Worm (Caenorhabditis elegans) whole organism, midembryonic: Measurements from ENCODE around the gene snb-7.
A peak's percentile ranks its signal among the peaks of the same experiment; 100 is the strongest.

Experiments
- T22C8.4 ChIP-seq: fragments of 200-800 bp; sonication (Bioruptor generic); IDR thresholded peaks from 2 replicates; pipeline ENCODE4 v1.3.6; 2022; ENCODE audit warnings: missing genetic modification characterization, missing compliant biosample characterization
- cog-1 ChIP-seq: sonication (generic microtip); optimal IDR thresholded peaks from 2 replicates; lab custom pipeline; 2016; ENCODE audit warnings: missing genetic modification characterization, missing compliant biosample characterization
- flt-1 ChIP-seq: fragments of 200-800 bp; sonication (Bioruptor generic); IDR thresholded peaks from 2 replicates; pipeline ENCODE4 v1.3.6; 2022; ENCODE audit warnings: missing genetic modification characterization, missing compliant biosample characterization
- klf-2 ChIP-seq: fragments of 200-800 bp; sonication (Bioruptor generic); conservative IDR thresholded peaks from 2 replicates; pipeline ENCODE4 v1.3.6; 2022; ENCODE audit warnings: missing genetic modification reagents, missing genetic modification characterization, missing compliant biosample characterization
- med-1 ChIP-seq: sonication (generic microtip); optimal IDR thresholded peaks from 2 replicates; lab custom pipeline; 2017; ENCODE audit warnings: missing genetic modification characterization, mild to moderate bottlenecking, missing compliant biosample characterization, antibody characterized with exemption, missing genetic modification reagents; ENCODE audit not compliant: insufficient read depth
- ref-1 ChIP-seq: fragments of 200-800 bp; sonication (Bioruptor generic); conservative IDR thresholded peaks from 2 replicates; pipeline ENCODE4 v1.3.6; 2022; ENCODE audit warnings: missing genetic modification reagents, missing genetic modification characterization, missing compliant biosample characterization
- tab-1 ChIP-seq: fragments of 200-800 bp; sonication (Bioruptor generic); IDR thresholded peaks from 2 replicates; pipeline ENCODE4 v1.3.6; 2022; ENCODE audit warnings: missing genetic modification characterization, missing compliant biosample characterization
- ztf-23 ChIP-seq: fragments of 200-800 bp; sonication (Bioruptor generic); IDR thresholded peaks from 2 replicates; pipeline ENCODE4 v1.3.6; 2022; ENCODE audit warnings: missing genetic modification reagents, missing genetic modification characterization, missing compliant biosample characterization
- ztf-29 ChIP-seq: fragments of 200-800 bp; sonication (Bioruptor generic); IDR thresholded peaks from 2 replicates; pipeline ENCODE4 v1.3.6; 2022; ENCODE audit warnings: missing genetic modification reagents, missing genetic modification characterization, missing compliant biosample characterization

Gene snb-7

DNA sequence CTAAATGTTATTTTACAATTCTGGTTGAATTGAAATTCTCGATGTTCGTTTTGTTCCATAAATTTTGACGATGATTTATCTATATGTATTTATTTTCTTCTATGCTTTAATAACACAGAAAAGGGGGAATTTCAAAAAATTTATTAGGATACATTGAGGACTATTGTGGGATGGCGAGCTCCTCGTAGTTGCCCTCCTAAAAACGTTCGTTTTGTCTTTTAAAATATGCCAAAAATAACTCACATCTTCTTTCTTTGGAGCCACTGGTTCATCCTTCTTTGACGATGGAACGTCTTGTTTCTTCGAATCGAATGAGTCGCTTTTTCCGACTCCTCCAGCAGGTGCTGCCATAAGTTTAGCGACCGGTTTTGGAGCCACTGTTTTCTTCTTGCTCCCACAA is 9.9 kb downstream of the snb-7 start:
- no peak for TF ChIP-seq T22C8.4
- no peak for TF ChIP-seq cog-1 (tag; lab: Kevin White, UChicago)
- TF ChIP-seq ztf-29 (GFP tag; lab: Robert Waterston, UW), result no peak

DNA sequence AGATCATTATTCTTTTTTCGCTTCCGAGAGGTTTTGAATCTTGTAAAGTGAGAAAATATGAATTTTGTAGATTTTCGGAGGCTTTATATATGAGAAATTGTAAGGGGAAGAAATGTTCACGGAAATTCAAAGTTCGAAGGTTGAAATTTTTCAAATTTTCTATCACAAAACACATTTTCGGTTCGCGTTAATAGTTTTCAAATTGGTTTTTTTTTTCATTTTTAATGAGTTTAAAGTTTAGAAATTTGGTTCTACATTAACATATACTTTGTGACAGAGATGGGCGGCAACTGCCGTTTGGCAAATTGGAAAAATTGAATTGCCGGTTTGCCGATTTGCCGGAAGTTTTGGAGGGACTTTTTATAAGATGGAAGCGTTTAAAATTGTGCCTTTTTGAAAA is 10.4 kb downstream of the snb-7 start, which contains the start of gene K08E7.4:
Gene K08E7.4 (minus strand): TSS at position 101 of the 400 bp plus-strand sequence.
- TF ChIP-seq T22C8.4 (no peak), ztf-23 (GFP tag; lab: Robert Waterston, UW) (no peak), tab-1 (GFP tag; lab: Robert Waterston, UW) (no peak)

DNA sequence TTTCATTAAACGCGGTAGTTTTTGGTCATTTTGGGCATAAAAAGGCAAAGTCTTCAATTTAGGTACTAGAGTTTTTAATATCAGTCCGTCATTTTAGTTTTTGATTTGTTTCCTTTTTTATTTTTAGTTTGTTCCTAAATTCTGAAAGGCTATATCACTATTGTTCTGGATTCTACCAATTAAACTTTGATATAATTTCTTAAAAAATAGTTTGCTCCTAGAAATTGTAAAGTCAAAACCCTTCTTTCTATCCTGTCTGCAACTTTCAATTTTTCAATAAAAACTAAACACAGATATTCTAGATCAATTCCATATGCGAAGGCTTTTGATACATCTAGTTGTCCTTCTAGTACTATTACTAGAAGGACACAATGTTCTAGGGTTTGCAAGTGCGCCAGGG is 12.4 kb downstream of the snb-7 start, which contains the start of gene K08E7.5:
Gene K08E7.5 (plus strand): TSS at position 301 of the 400 bp plus-strand sequence.
- TF ChIP-seq ztf-29 (GFP tag; lab: Robert Waterston, UW) (no peak), tab-1 (GFP tag; lab: Robert Waterston, UW) (no peak), cog-1 (tag; lab: Kevin White, UChicago) (no peak), klf-2 (GFP tag; lab: Robert Waterston, UW) (no peak), T22C8.4 (no peak), ref-1 (GFP tag; lab: Robert Waterston, UW) (no peak), med-1 (GFP tag; lab: Kevin White, UChicago) (no peak), flt-1 (GFP tag; lab: Robert Waterston, UW) (no peak), ztf-23 (GFP tag; lab: Robert Waterston, UW) (no peak)

DNA sequence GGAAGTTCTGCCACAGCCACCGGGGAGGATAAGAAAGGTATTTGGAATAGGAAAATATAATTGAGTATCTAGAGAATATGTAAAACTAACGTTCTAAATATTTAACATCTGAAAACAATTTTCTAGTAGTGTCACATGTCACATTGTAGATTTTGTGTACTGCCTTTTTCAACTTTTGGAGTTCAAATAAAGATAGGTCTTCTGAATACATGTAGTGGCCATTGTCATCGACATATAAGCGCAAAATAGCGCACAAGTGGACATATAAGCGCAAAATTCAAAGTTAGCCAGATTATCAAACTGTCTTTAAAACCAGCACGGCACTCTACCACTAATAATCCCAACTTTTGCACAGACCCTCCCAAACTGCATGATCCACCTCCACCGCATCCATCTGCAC is 13.6 kb downstream of the snb-7 start:
- no peak for TF ChIP-seq ztf-23 (GFP tag; lab: Robert Waterston, UW)
- no peak for TF ChIP-seq T22C8.4
- no peak for TF ChIP-seq flt-1 (GFP tag; lab: Robert Waterston, UW)
- TF ChIP-seq ztf-29 (GFP tag; lab: Robert Waterston, UW), result no peak
- TF ChIP-seq cog-1 (tag; lab: Kevin White, UChicago), result no peak
- no peak for TF ChIP-seq tab-1 (GFP tag; lab: Robert Waterston, UW)
- no peak for TF ChIP-seq ref-1 (GFP tag; lab: Robert Waterston, UW)
- TF ChIP-seq med-1 (GFP tag; lab: Kevin White, UChicago), result no peak
- TF ChIP-seq klf-2 (GFP tag; lab: Robert Waterston, UW), result no peak

DNA sequence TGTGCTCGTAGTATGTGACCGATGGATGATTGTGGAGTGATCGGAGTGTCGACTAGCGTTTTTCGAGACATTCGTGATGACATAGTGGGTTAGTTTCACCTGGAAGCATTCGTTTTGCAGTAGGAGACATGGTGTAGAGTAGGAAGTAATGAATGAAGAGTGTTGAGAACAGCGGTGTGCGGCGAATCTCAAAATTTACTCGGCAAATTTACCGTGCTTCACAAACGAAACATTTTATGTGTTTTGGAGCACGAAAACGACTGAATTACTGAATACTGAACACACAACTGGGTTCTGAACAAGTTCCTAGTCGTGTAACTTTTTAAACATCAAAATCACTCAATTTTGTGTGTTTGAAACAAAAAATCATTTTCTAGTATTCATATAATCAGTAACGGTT is 20.4 kb downstream of the snb-7 start, which contains the start of gene K08E7.6:
Gene K08E7.6 (minus strand): TSS at position 101 of the 400 bp plus-strand sequence.
- TF ChIP-seq ztf-23 (GFP tag; lab: Robert Waterston, UW) (no peak), klf-2 (GFP tag; lab: Robert Waterston, UW) (no peak), med-1 (GFP tag; lab: Kevin White, UChicago) (no peak), T22C8.4 (no peak), cog-1 (tag; lab: Kevin White, UChicago) (no peak), tab-1 (GFP tag; lab: Robert Waterston, UW) (no peak), flt-1 (GFP tag; lab: Robert Waterston, UW) (no peak), ref-1 (GFP tag; lab: Robert Waterston, UW) (no peak), ztf-29 (GFP tag; lab: Robert Waterston, UW) (no peak)

DNA sequence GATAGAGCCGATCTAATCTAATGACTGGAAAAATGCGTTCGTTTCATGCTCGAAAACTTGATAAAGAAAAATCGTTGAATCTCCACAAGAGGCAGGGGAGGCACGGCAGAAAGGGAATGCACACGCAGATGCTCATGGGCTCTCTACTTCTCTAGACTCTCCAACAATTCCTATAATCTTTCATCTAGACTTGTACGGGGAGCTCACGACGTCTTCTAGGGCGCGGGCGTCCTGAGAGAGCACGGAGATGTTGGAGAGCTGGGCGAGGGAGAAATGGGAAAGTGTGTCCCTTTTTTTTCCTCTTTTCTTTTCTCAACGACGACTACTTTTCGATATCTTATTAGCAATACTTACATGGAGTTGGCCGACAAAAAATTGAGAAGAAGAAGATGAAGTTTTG is 22.5 kb downstream of the snb-7 start:
- TF ChIP-seq tab-1 (GFP tag; lab: Robert Waterston, UW), result no peak
- no peak for TF ChIP-seq T22C8.4
- TF ChIP-seq cog-1 (tag; lab: Kevin White, UChicago), result no peak
- TF ChIP-seq ref-1 (GFP tag; lab: Robert Waterston, UW), result no peak
- TF ChIP-seq ztf-29 (GFP tag; lab: Robert Waterston, UW), result no peak
- no peak for TF ChIP-seq klf-2 (GFP tag; lab: Robert Waterston, UW)
- TF ChIP-seq flt-1 (GFP tag; lab: Robert Waterston, UW), result no peak
- TF ChIP-seq ztf-23 (GFP tag; lab: Robert Waterston, UW), result no peak
- TF ChIP-seq med-1 (GFP tag; lab: Kevin White, UChicago), result no peak

DNA sequence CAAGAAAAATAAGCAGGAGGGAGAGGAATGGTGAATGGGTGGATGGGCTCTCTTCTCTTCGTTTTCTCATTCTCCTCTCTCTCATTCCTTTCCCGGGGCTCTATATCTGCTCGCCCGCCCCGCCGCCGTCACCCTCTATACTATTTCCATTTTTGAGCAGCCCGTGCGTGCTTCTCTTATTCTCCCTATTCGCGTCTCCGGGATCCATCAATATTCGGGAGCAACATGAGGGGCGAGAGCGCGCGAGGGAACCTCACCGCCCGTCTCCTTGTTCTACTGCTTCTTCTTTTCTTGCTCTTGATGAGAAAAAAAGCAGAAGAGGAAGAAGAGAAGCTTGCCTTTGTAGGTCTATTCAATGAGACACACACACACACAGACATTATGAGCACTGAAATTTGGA is 23.5 kb downstream of the snb-7 start:
- no peak for TF ChIP-seq klf-2 (GFP tag; lab: Robert Waterston, UW)
- 0 out of 2 replicates have a peak, but pooled peaks have one; percentile 44 for TF ChIP-seq ref-1 (GFP tag; lab: Robert Waterston, UW)
- TF ChIP-seq cog-1 (tag; lab: Kevin White, UChicago), result no peak
- no peak for TF ChIP-seq tab-1 (GFP tag; lab: Robert Waterston, UW)
- 0 out of 2 replicates have a peak, but pooled peaks have one; percentile 6 for TF ChIP-seq ztf-23 (GFP tag; lab: Robert Waterston, UW)
- no peak for TF ChIP-seq flt-1 (GFP tag; lab: Robert Waterston, UW)
- TF ChIP-seq med-1 (GFP tag; lab: Kevin White, UChicago), result no peak
- no peak for TF ChIP-seq T22C8.4
- no peak for TF ChIP-seq ztf-29 (GFP tag; lab: Robert Waterston, UW)

DNA sequence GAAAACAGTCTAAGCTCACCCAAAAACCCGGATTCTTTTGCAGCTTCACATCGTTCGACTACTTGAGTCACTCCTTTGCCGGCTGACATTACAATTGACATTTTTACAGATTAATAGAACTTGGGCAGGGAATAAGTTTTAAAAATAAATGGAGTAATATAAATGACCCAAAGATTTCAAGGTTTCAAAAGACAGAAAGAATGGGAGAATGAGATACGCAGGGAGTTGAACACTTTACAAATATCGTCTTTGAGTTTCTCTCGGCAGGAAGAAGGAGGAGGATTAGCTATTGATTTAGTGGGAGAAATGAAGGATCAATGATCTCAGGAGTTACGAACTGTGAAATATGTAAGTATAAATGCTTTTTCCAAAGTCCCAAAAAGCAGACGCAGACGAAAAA is 25.3 kb downstream of the snb-7 start, which contains the start of gene K08E7.8:
Gene K08E7.8 (minus strand): TSS at position 101 of the 400 bp plus-strand sequence.
- TF ChIP-seq ztf-29 (GFP tag; lab: Robert Waterston, UW) (no peak), med-1 (GFP tag; lab: Kevin White, UChicago) (no peak), flt-1 (GFP tag; lab: Robert Waterston, UW) (no peak)

DNA sequence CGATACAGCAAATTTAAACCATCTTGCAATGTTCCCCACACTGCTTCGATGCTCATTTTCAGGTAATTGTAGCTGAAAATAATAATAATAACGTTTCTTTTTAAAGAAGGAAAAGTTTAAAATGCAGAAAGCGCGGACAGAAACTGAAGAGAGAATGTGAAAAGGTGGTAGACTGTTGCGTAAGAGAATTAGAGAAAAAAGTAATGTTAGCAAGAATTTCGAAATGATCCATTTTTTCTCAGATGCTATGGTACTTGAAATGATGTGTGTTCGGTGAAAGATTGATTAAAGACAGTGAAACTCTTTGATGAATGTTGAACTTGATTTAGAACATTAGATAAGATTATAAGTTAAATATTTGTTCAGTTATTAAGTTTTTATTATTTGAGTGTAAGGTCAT is 29.7 kb downstream of the snb-7 start, which contains the start of gene cul-6:
Gene cul-6 (minus strand): TSS at position 79 of the 400 bp plus-strand sequence.
- no peak for TF ChIP-seq T22C8.4
- no peak for TF ChIP-seq tab-1 (GFP tag; lab: Robert Waterston, UW)
- no peak for TF ChIP-seq flt-1 (GFP tag; lab: Robert Waterston, UW)

DNA sequence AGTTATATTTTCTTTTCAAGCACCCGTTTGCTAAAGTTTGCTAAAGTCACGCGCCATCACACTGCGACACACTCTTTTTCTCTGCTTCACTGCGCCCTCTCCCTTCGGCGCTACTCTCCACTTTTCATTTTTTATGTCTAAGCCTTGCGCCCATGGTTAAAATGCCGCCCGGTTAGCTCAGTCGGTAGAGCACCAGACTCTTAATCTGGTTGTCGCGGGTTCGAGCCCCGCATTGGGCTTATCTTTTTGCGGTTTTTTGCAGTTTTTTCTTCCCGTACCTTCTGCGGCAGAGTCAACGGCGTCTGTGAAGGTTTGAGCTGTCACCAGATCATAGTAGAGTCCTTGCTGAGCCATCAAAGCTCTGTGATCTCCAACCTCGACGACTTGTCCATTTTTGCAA is 33.9 kb downstream of the snb-7 start:
- TF ChIP-seq T22C8.4 (peak; percentile 76), ztf-23 (GFP tag; lab: Robert Waterston, UW) (peak; percentile 88), klf-2 (GFP tag; lab: Robert Waterston, UW) (peak; percentile 69), cog-1 (tag; lab: Kevin White, UChicago) (peak; percentile 59), med-1 (GFP tag; lab: Kevin White, UChicago) (peak; percentile 49), ztf-29 (GFP tag; lab: Robert Waterston, UW) (peak; percentile 71; the same call in 1 of the 2 replicates), tab-1 (GFP tag; lab: Robert Waterston, UW) (peak; percentile 80), flt-1 (GFP tag; lab: Robert Waterston, UW) (peak; percentile 63), ref-1 (GFP tag; lab: Robert Waterston, UW) (peak; percentile 51; the same call in 1 of the 2 replicates)
